Fruit fly (Drosophila melanogaster) whole organism, pupa: ENCODE data around the gene Or71a.

Source experiments
- CG10348 ChIP-seq: fragments of 200-800 bp; sonication (Bioruptor generic); IDR thresholded peaks from 2 replicates; pipeline ENCODE4 v1.3.6; 2022; ENCODE audit warnings: missing biosample characterization, missing genetic modification characterization
- CG13204 ChIP-seq: fragments of 200-800 bp; sonication (Bioruptor generic); optimal IDR thresholded peaks from 2 replicates; lab custom pipeline; 2018; ENCODE audit warnings: missing biosample characterization, mild to moderate bottlenecking, missing genetic modification characterization, moderate library complexity
- CG17806 ChIP-seq: fragments of 200-800 bp; sonication (Bioruptor generic); optimal IDR thresholded peaks from 2 replicates; lab custom pipeline; 2018; ENCODE audit warnings: missing biosample characterization, mild to moderate bottlenecking, missing genetic modification characterization, moderate library complexity
- Ets98B ChIP-seq: fragments of 200-800 bp; sonication (Bioruptor generic); IDR thresholded peaks from 2 replicates; pipeline ENCODE4 v1.3.6; 2022; ENCODE audit warnings: missing biosample characterization, missing genetic modification characterization
- Pif1A ChIP-seq: fragments of 200-800 bp; sonication (Bioruptor generic); optimal IDR thresholded peaks from 3 replicates; lab custom pipeline; 2016; ENCODE audit warnings: missing biosample characterization, missing genetic modification characterization
- Pif1B ChIP-seq: fragments of 200-800 bp; sonication (Bioruptor generic); optimal IDR thresholded peaks from 3 replicates; lab custom pipeline; 2016; ENCODE audit warnings: missing biosample characterization, missing genetic modification characterization

DNA sequence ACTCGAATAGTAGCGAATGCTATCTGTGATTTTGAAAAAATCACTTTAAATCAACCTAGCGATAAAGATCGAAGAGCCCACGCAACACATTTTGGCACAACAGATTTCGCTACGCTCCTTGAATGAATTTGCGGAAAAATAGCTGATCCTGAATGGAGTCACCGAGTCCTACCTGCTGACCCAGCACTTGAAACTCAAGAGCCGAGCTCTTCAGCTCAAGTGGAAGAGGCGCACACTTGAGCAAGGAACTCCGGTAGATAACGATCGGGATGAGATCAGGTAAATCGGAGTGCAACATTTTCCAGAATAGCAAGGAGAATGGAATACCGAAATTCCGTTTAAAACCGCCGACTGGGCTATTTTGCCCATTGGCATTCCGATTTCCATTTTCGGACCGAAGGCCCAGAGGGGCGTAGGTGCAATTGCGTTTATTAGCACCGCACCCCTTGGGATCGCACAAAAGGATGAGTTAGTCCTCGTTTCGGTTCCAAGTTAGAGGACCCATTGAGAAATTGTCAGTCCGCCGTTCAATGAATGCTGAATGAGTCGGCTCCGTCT, 37.8 kb downstream of the Or71a start:
- TF ChIP-seq Pif1B (GFP tag; lab: Kevin White, UChicago): no peak
- TF ChIP-seq CG13204 (GFP tag; lab: Kevin White, UChicago): no peak
- no peak for TF ChIP-seq CG17806 (tag; lab: Kevin White, UChicago)
- no peak for TF ChIP-seq Pif1A (GFP tag; lab: Kevin White, UChicago)
- no peak for TF ChIP-seq CG10348
- no peak for TF ChIP-seq Ets98B (GFP tag; lab: Robert Waterston, UW)
